Fruit fly (Drosophila melanogaster): ENCODE measurements around the gene mei-217.

The mei-217 gene

dm6 chrX:17181264-17182198 lies 38.7 kb upstream of the mei-217 start (continued):
- TF ChIP-seq Eip93F (GFP tag; optimal IDR thresholded peaks at IDR 0.05) (no peak), net (GFP tag; optimal IDR thresholded peaks at IDR 0.05) (peak; percentile 12), CG15336 (GFP tag; IDR thresholded peaks at IDR 0.05) (peak; percentile 52; the same call in 1 of the 2 replicates), fkh (GFP tag; optimal IDR thresholded peaks at IDR 0.05) (no peak), Blimp-1 (GFP tag; optimal IDR thresholded peaks at IDR 0.05) (peak; percentile 46), Sox102F (GFP tag; optimal IDR thresholded peaks at IDR 0.05) (no peak), pdm3 (GFP tag; optimal IDR thresholded peaks at IDR 0.05) (no peak), CG10631 (GFP tag; optimal IDR thresholded peaks at IDR 0.05) (peak; percentile 11), ss (GFP tag; optimal IDR thresholded peaks at IDR 0.05) (no peak), Ets21C (GFP tag; optimal IDR thresholded peaks at IDR 0.05) (no peak), fd59A (GFP tag; optimal IDR thresholded peaks at IDR 0.05) (no peak), acj6 (GFP tag; optimal IDR thresholded peaks at IDR 0.05) (peak; percentile 34), CG8319 (GFP tag; optimal IDR thresholded peaks at IDR 0.05) (peak; percentile 13), CG6854 (GFP tag; optimal IDR thresholded peaks at IDR 0.05) (no peak), CG31627 (GFP tag; optimal IDR thresholded peaks at IDR 0.05) (no peak), spab (GFP tag; optimal IDR thresholded peaks at IDR 0.05) (no peak), OdsH (GFP tag; optimal IDR thresholded peaks at IDR 0.05) (peak; percentile 41), CG34406 (GFP tag; optimal IDR thresholded peaks at IDR 0.05) (peak; percentile 25), CG7368 (GFP tag; optimal IDR thresholded peaks at IDR 0.05) (no peak), eg (GFP tag; IDR thresholded peaks at IDR 0.05) (no peak), CG8632 (GFP tag; optimal IDR thresholded peaks at IDR 0.05) (peak; percentile 58), dsx (GFP tag; optimal IDR thresholded peaks at IDR 0.05; ENCODE audit: poor library complexity, severe bottlenecking) (no peak), vri (GFP tag; optimal IDR thresholded peaks at IDR 0.05) (peak; percentile 37), dac (GFP tag; optimal IDR thresholded peaks at IDR 0.05) (no peak), Eip78C (GFP tag) (peak; percentile 73), CG11294 (GFP tag; IDR thresholded peaks at IDR 0.05) (no peak), salr (GFP tag; optimal IDR thresholded peaks at IDR 0.05) (no peak), Gug (GFP tag; IDR thresholded peaks at IDR 0.05) (no peak), CG3919 (GFP tag; optimal IDR thresholded peaks at IDR 0.05) (peak; percentile 23)

- TF ChIP-seq CG8632 (GFP tag; optimal IDR thresholded peaks at IDR 0.05) (no peak), CG1621 (tag; optimal IDR thresholded peaks at IDR 0.05) (no peak), CG32006 (GFP tag; optimal IDR thresholded peaks at IDR 0.05) (no peak), CG11294 (GFP tag; IDR thresholded peaks at IDR 0.05) (no peak), Blimp-1 (GFP tag; optimal IDR thresholded peaks at IDR 0.05) (no peak), CG10631 (GFP tag; optimal IDR thresholded peaks at IDR 0.05) (no peak), Hr38 (GFP tag; optimal IDR thresholded peaks at IDR 0.05) (no peak), CG7368 (GFP tag; optimal IDR thresholded peaks at IDR 0.05) (no peak), esn (GFP tag; optimal IDR thresholded peaks at IDR 0.05) (no peak), Gug (GFP tag; IDR thresholded peaks at IDR 0.05) (no peak), Sox15 (GFP tag; optimal IDR thresholded peaks at IDR 0.05) (no peak), eg (GFP tag; IDR thresholded peaks at IDR 0.05) (no peak), achi (GFP tag; optimal IDR thresholded peaks at IDR 0.05) (no peak), Eip75B (GFP tag; optimal IDR thresholded peaks at IDR 0.05) (no peak), CG6276 (GFP tag; optimal IDR thresholded peaks at IDR 0.05) (no peak)
These were observed 37.7 kb upstream of the mei-217 start for dm6 chrX:17180523-17180922.

dm6 chrX:17178484-17178921 lies 35.7 kb upstream of the mei-217 start:
- TF ChIP-seq salr (GFP tag; optimal IDR thresholded peaks at IDR 0.05) (peak; percentile 89 to 93), Smox (GFP tag; optimal IDR thresholded peaks at IDR 0.05) (no peak), CG1621 (tag; optimal IDR thresholded peaks at IDR 0.05) (peak; percentile 84), topi (GFP tag; optimal IDR thresholded peaks at IDR 0.05) (peak; percentile 99), pdm3 (GFP tag; optimal IDR thresholded peaks at IDR 0.05) (peak; percentile 27), Hr38 (GFP tag; optimal IDR thresholded peaks at IDR 0.05) (no peak), CG3032 (tag; optimal IDR thresholded peaks at IDR 0.05) (peak; percentile 98), Met (GFP tag; optimal IDR thresholded peaks at IDR 0.05) (peak; percentile 42), CG6808 (GFP tag; optimal IDR thresholded peaks at IDR 0.05) (peak; percentile 96), cyc (GFP tag; optimal IDR thresholded peaks at IDR 0.05) (peak; percentile 98), CG9139 (GFP tag; optimal IDR thresholded peaks at IDR 0.05) (peak; percentile 95), Eip75B (GFP tag; optimal IDR thresholded peaks at IDR 0.05) (peak; percentile 98), CG16779 (tag; optimal IDR thresholded peaks at IDR 0.05) (peak; percentile 95), Blimp-1 (GFP tag; optimal IDR thresholded peaks at IDR 0.05) (peak; percentile 92), achi (GFP tag; optimal IDR thresholded peaks at IDR 0.05) (peak; percentile 29), CG6792 (GFP tag; optimal IDR thresholded peaks at IDR 0.05) (no peak), CG8632 (GFP tag; optimal IDR thresholded peaks at IDR 0.05) (peak; percentile 6), net (GFP tag; optimal IDR thresholded peaks at IDR 0.05) (peak; percentile 87)
